Worm (Caenorhabditis elegans): ENCODE results near the gene B0432.9.

Gene B0432.9

DNA sequence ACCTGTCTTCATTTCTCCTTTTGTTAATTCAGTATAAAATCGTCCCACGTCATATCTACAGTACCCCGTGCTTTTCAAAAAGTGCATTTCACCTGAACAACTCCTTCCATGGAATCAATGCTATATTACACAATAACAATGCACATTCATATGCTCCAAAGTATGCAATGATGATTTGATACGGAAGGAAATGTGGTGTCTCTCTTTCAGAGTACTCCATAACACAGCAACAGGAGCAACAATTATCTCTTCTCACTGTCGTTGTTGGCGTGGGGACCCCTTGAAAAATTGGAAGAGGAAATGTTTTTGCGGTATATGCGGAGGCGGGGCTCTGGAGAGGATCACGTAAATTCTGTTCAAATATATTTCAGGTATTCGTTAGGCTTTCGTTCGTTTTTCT, 26.0 kb downstream of the B0432.9 start, which contains the start of gene cat-2:
Gene cat-2, plus strand, starts transcription at position 301 of the 400 bp plus-strand sequence.
- TF ChIP-seq ceh-82 (tag; optimal IDR thresholded peaks at IDR 0.05), result no peak
- TF ChIP-seq nhr-11 (tag; optimal IDR thresholded peaks at IDR 0.05), result no peak
- peak; percentile 29 for TF ChIP-seq lin-39 (tag; optimal IDR thresholded peaks at IDR 0.05)
- no peak for TF ChIP-seq pha-4 (tag; optimal IDR thresholded peaks at IDR 0.05)
- TF ChIP-seq eor-1 (tag; optimal IDR thresholded peaks at IDR 0.05), result no peak

DNA sequence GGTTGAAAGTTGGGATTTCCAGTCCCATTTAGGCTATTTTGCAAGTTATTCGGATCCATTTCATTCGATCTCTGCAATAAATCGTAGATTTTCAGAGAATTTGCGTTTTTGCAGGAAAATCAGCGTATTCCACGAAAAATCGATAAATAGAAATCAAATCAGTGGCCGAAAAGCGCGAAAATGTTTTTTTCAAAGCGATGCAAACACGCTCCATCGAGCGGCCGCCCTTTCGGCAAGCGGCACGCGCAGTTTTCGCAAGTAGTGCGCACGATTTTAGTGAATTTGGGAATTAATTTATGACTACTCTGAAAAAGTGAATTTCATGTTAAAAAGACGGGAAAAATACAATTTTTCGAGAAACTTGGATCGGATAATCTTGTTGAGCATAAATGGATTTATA, 28.4 kb downstream of the B0432.9 start:
- TF ChIP-seq ama-1 (optimal IDR thresholded peaks at IDR 0.05) (peak; percentile 63), hmg-11 (tag; optimal IDR thresholded peaks at IDR 0.05) (peak; percentile 97), pqm-1 (tag; optimal IDR thresholded peaks at IDR 0.05) (peak; percentile 99), ztf-4 (tag; optimal IDR thresholded peaks at IDR 0.05) (no peak), aly-2 (tag; optimal IDR thresholded peaks at IDR 0.05) (peak; percentile 59), fos-1 (tag; optimal IDR thresholded peaks at IDR 0.05) (no peak), R02D3.7 (tag; optimal IDR thresholded peaks at IDR 0.05) (peak; percentile 92), unc-39 (tag; optimal IDR thresholded peaks at IDR 0.05) (no peak), sea-2 (GFP tag; optimal IDR thresholded peaks at IDR 0.05) (no peak), nhr-23 (tag; optimal IDR thresholded peaks at IDR 0.05) (peak; percentile 93), mdl-1 (tag; optimal IDR thresholded peaks at IDR 0.05) (no peak), lin-15B (tag; optimal IDR thresholded peaks at IDR 0.05) (peak; percentile 98), nhr-77 (tag; optimal IDR thresholded peaks at IDR 0.05) (peak; percentile 87), ceh-82 (tag; optimal IDR thresholded peaks at IDR 0.05) (peak; percentile 92), ZK546.5 (tag; optimal IDR thresholded peaks at IDR 0.05) (no peak), elt-3 (tag; optimal IDR thresholded peaks at IDR 0.05) (peak in 1 of 3 experiments; percentile 43), ceh-16 (tag; optimal IDR thresholded peaks at IDR 0.05) (peak; percentile 5), elt-2 (tag; optimal IDR thresholded peaks at IDR 0.05) (peak; percentile 78), nhr-28 (tag; optimal IDR thresholded peaks at IDR 0.05) (no peak), daf-12 (tag; optimal IDR thresholded peaks at IDR 0.05) (no peak), nhr-67 (tag; optimal IDR thresholded peaks at IDR 0.05) (no peak), mml-1 (tag; optimal IDR thresholded peaks at IDR 0.05) (no peak), nhr-237 (tag; optimal IDR thresholded peaks at IDR 0.05) (no peak), ceh-9 (tag; optimal IDR thresholded peaks at IDR 0.05) (no peak), snpc-4 (tag; optimal IDR thresholded peaks at IDR 0.05) (peak; percentile 95), zag-1 (tag; optimal IDR thresholded peaks at IDR 0.05) (peak; percentile 19), tbx-2 (tag; optimal IDR thresholded peaks at IDR 0.05) (peak; percentile 88), nhr-25 (tag; optimal IDR thresholded peaks at IDR 0.05) (peak; percentile 91), pha-4 (tag; optimal IDR thresholded peaks at IDR 0.05) (peak; percentile 97), nhr-12 (tag; optimal IDR thresholded peaks at IDR 0.05) (no peak), egl-5 (tag; optimal IDR thresholded peaks at IDR 0.05) (peak; percentile 94), lin-39 (tag; optimal IDR thresholded peaks at IDR 0.05) (peak; percentile 93), nhr-11 (tag; optimal IDR thresholded peaks at IDR 0.05) (peak; percentile 54), nfya-1 (tag; optimal IDR thresholded peaks at IDR 0.05; ENCODE audit: insufficient read depth) (peak; percentile 93), lsy-12 (tag; optimal IDR thresholded peaks at IDR 0.05) (peak; percentile 85), nhr-76 (tag; optimal IDR thresholded peaks at IDR 0.05) (peak; percentile 81), jun-1 (tag; optimal IDR thresholded peaks at IDR 0.05) (peak; percentile 84), unc-62 (GFP tag; optimal IDR thresholded peaks at IDR 0.05) (peak; percentile 30), skn-1 (tag; optimal IDR thresholded peaks at IDR 0.05) (peak; percentile 90), fkh-10 (GFP tag; optimal IDR thresholded peaks at IDR 0.05) (peak; percentile 91), egl-27 (tag; optimal IDR thresholded peaks at IDR 0.05) (peak; percentile 57), ceh-28 (tag; optimal IDR thresholded peaks at IDR 0.05) (peak; percentile 97), elt-1 (tag; optimal IDR thresholded peaks at IDR 0.05) (peak; percentile 62), fkh-2 (tag; optimal IDR thresholded peaks at IDR 0.05) (no peak), eor-1 (tag; optimal IDR thresholded peaks at IDR 0.05) (no peak), ztf-11 (tag; optimal IDR thresholded peaks at IDR 0.05) (no peak), nhr-43 (tag; optimal IDR thresholded peaks at IDR 0.05; ENCODE audit: poor library complexity, severe bottlenecking) (peak; percentile 97)
